Fruit fly (Drosophila melanogaster) whole organism, prepupa: ENCODE data around the gene Cby.
A peak's percentile ranks its signal among the peaks of the same experiment; 100 is the strongest.

Source experiments
- CG10631 ChIP-seq: fragments of 200-800 bp; sonication (Bioruptor generic); optimal IDR thresholded peaks from 2 replicates; lab custom pipeline; 2016; ENCODE audit warnings: missing biosample characterization, missing genetic modification characterization
- CG10669 ChIP-seq: fragments of 200-800 bp; sonication (Bioruptor generic); optimal IDR thresholded peaks from 3 replicates; lab custom pipeline; 2018; ENCODE audit warnings: missing biosample characterization, mild to moderate bottlenecking, missing genetic modification characterization, moderate library complexity
- CG11294 ChIP-seq: fragments of 200-800 bp; sonication (Bioruptor generic); IDR thresholded peaks from 2 replicates; pipeline ENCODE4 v1.3.6; 2022; ENCODE audit warnings: missing biosample characterization, missing genetic modification characterization
- CG11762 ChIP-seq: fragments of 200-800 bp; sonication (Bioruptor generic); optimal IDR thresholded peaks from 3 replicates; lab custom pipeline; 2016; ENCODE audit warnings: missing biosample characterization, missing genetic modification characterization; ENCODE audit not compliant: insufficient read depth
- CG15336 ChIP-seq: fragments of 200-800 bp; sonication (Bioruptor generic); IDR thresholded peaks from 2 replicates; pipeline ENCODE4 v1.3.6; 2022; ENCODE audit warnings: missing biosample characterization, missing genetic modification characterization
- CG1621 ChIP-seq: fragments of 200-800 bp; sonication (Bioruptor generic); optimal IDR thresholded peaks from 3 replicates; lab custom pipeline; 2018; ENCODE audit warnings: missing biosample characterization, mild to moderate bottlenecking, missing genetic modification characterization
- CG31627 ChIP-seq: fragments of 200-800 bp; sonication (Bioruptor generic); optimal IDR thresholded peaks from 3 replicates; lab custom pipeline; 2016; ENCODE audit warnings: missing biosample characterization, missing genetic modification characterization
- CG34406 ChIP-seq: fragments of 200-800 bp; sonication (Bioruptor generic); optimal IDR thresholded peaks from 3 replicates; lab custom pipeline; 2016; ENCODE audit warnings: missing biosample characterization, missing genetic modification characterization
- CG3919 ChIP-seq: fragments of 200-800 bp; sonication (Bioruptor generic); optimal IDR thresholded peaks from 3 replicates; lab custom pipeline; 2016; ENCODE audit warnings: missing biosample characterization, missing genetic modification characterization
- CG6163 ChIP-seq: fragments of 200-800 bp; sonication (Bioruptor generic); IDR thresholded peaks from 3 replicates; pipeline ENCODE4 v1.3.6; 2022; ENCODE audit warnings: missing biosample characterization, missing genetic modification characterization
- CG6276 ChIP-seq: fragments of 200-800 bp; sonication (Bioruptor generic); optimal IDR thresholded peaks from 2 replicates; lab custom pipeline; 2017; ENCODE audit warnings: missing biosample characterization, mild to moderate bottlenecking, missing genetic modification characterization
- CG6792 ChIP-seq: fragments of 200-800 bp; sonication (Bioruptor generic); optimal IDR thresholded peaks from 3 replicates; lab custom pipeline; 2016; ENCODE audit warnings: missing biosample characterization, missing genetic modification characterization
- CG6808 ChIP-seq: fragments of 200-800 bp; sonication (Bioruptor generic); optimal IDR thresholded peaks from 3 replicates; lab custom pipeline; 2017; ENCODE audit warnings: missing biosample characterization, missing genetic modification characterization, mild to moderate bottlenecking, moderate library complexity, missing genetic modification reagents
- CG6854 ChIP-seq: fragments of 200-800 bp; sonication (Bioruptor generic); optimal IDR thresholded peaks from 2 replicates; lab custom pipeline; 2017; ENCODE audit warnings: missing biosample characterization, mild to moderate bottlenecking, missing genetic modification characterization
- CG7368 ChIP-seq: fragments of 200-800 bp; sonication (Bioruptor generic); optimal IDR thresholded peaks from 3 replicates; lab custom pipeline; 2016; ENCODE audit warnings: missing biosample characterization, missing genetic modification characterization
- CG9139 ChIP-seq: fragments of 200-800 bp; sonication (Bioruptor generic); optimal IDR thresholded peaks from 3 replicates; lab custom pipeline; 2017; ENCODE audit warnings: missing biosample characterization, mild to moderate bottlenecking, missing genetic modification characterization
- Eip75B ChIP-seq: fragments of 200-800 bp; sonication (Bioruptor generic); optimal IDR thresholded peaks from 3 replicates; lab custom pipeline; 2016; ENCODE audit warnings: missing biosample characterization, missing genetic modification characterization
- Eip78C ChIP-seq: fragments of 200-800 bp; sonication (Bioruptor generic); peaks from one replicate; lab custom pipeline; 2016; ENCODE audit warnings: missing biosample characterization, missing genetic modification characterization
- Eip93F ChIP-seq: fragments of 200-800 bp; sonication (Bioruptor generic); optimal IDR thresholded peaks from 2 replicates; lab custom pipeline; 2016; ENCODE audit warnings: missing biosample characterization, mild to moderate bottlenecking, missing genetic modification characterization
- Ets21C ChIP-seq: fragments of 200-800 bp; sonication (Bioruptor generic); optimal IDR thresholded peaks from 3 replicates; lab custom pipeline; 2016; ENCODE audit warnings: missing biosample characterization, missing genetic modification characterization
- Gug ChIP-seq: fragments of 200-800 bp; sonication (Bioruptor generic); IDR thresholded peaks from 2 replicates; pipeline ENCODE4 v1.3.6; 2022; ENCODE audit warnings: missing biosample characterization, missing genetic modification characterization
- Hr38 ChIP-seq: sonication (Bioruptor generic); optimal IDR thresholded peaks from 2 replicates; lab custom pipeline; 2016; ENCODE audit warnings: missing biosample characterization, missing genetic modification characterization
- Hr39 ChIP-seq: fragments of 200-800 bp; sonication (Bioruptor generic); optimal IDR thresholded peaks from 2 replicates; lab custom pipeline; 2016; ENCODE audit warnings: missing biosample characterization, missing genetic modification characterization
- Met ChIP-seq: fragments of 200-800 bp; sonication (Bioruptor generic); optimal IDR thresholded peaks from 3 replicates; lab custom pipeline; 2016; ENCODE audit warnings: missing biosample characterization, missing genetic modification characterization
- OdsH ChIP-seq: fragments of 200-800 bp; sonication (Bioruptor generic); optimal IDR thresholded peaks from 3 replicates; lab custom pipeline; 2016; ENCODE audit warnings: missing biosample characterization, missing genetic modification characterization
- Smox ChIP-seq: fragments of 200-800 bp; sonication (Bioruptor generic); optimal IDR thresholded peaks from 3 replicates; lab custom pipeline; 2016; ENCODE audit warnings: missing biosample characterization, missing genetic modification characterization
- Sox102F ChIP-seq: fragments of 200-800 bp; sonication (Bioruptor generic); optimal IDR thresholded peaks from 2 replicates; lab custom pipeline; 2016; ENCODE audit warnings: missing biosample characterization, mild to moderate bottlenecking, missing genetic modification characterization
- Sox14 ChIP-seq: fragments of 200-800 bp; sonication (Bioruptor generic); optimal IDR thresholded peaks from 3 replicates; lab custom pipeline; 2016; ENCODE audit warnings: missing biosample characterization, missing genetic modification characterization
- achi ChIP-seq: fragments of 200-800 bp; sonication (Bioruptor generic); optimal IDR thresholded peaks from 3 replicates; lab custom pipeline; 2016; ENCODE audit warnings: missing biosample characterization, missing genetic modification characterization
- acj6 ChIP-seq: fragments of 200-800 bp; sonication (Bioruptor generic); optimal IDR thresholded peaks from 3 replicates; lab custom pipeline; 2016; ENCODE audit warnings: missing biosample characterization, missing genetic modification characterization
- cyc ChIP-seq: fragments of 200-800 bp; sonication (Bioruptor generic); optimal IDR thresholded peaks from 3 replicates; lab custom pipeline; 2016; ENCODE audit warnings: missing biosample characterization, missing genetic modification characterization
- esn ChIP-seq: fragments of 200-800 bp; sonication (Bioruptor generic); optimal IDR thresholded peaks from 2 replicates; lab custom pipeline; 2016; ENCODE audit warnings: missing biosample characterization, mild to moderate bottlenecking, missing genetic modification characterization, moderate library complexity
- fd85E ChIP-seq: fragments of 200-800 bp; sonication (Bioruptor generic); optimal IDR thresholded peaks from 3 replicates; lab custom pipeline; 2016; ENCODE audit warnings: missing biosample characterization, missing genetic modification characterization
- lz ChIP-seq: fragments of 200-800 bp; sonication (Bioruptor generic); optimal IDR thresholded peaks from 3 replicates; lab custom pipeline; 2016; ENCODE audit warnings: missing biosample characterization, missing genetic modification characterization
- net ChIP-seq: fragments of 200-800 bp; sonication (Bioruptor generic); optimal IDR thresholded peaks from 3 replicates; lab custom pipeline; 2016; ENCODE audit warnings: missing biosample characterization, missing genetic modification characterization
- spab ChIP-seq: fragments of 200-800 bp; sonication (Bioruptor generic); optimal IDR thresholded peaks from 2 replicates; lab custom pipeline; 2017; ENCODE audit warnings: missing biosample characterization, mild to moderate bottlenecking, missing genetic modification characterization, missing genetic modification reagents
- ss ChIP-seq, 2 experiments: fragments of 200-800 bp; sonication (Bioruptor generic); optimal IDR thresholded peaks; 2 replicates in 1 of 2; 3 replicates in 1 of 2; lab custom pipeline; 2017 to 2018; ENCODE audit warnings: mild to moderate bottlenecking in 2 of 2, missing biosample characterization in 2 of 2, missing genetic modification characterization in 2 of 2, moderate library complexity in 1 of 2
- svp ChIP-seq: fragments of 200-800 bp; sonication (Bioruptor generic); peaks from one replicate; lab custom pipeline; 2016; ENCODE audit warnings: missing biosample characterization, missing genetic modification characterization
- topi ChIP-seq: fragments of 200-800 bp; sonication (Bioruptor generic); optimal IDR thresholded peaks from 3 replicates; lab custom pipeline; 2016; ENCODE audit warnings: missing biosample characterization, missing genetic modification characterization
- vri ChIP-seq: fragments of 200-800 bp; sonication (Bioruptor generic); optimal IDR thresholded peaks from 3 replicates; lab custom pipeline; 2016; ENCODE audit warnings: missing biosample characterization, mild to moderate bottlenecking, missing genetic modification characterization

The Cby gene

DNA sequence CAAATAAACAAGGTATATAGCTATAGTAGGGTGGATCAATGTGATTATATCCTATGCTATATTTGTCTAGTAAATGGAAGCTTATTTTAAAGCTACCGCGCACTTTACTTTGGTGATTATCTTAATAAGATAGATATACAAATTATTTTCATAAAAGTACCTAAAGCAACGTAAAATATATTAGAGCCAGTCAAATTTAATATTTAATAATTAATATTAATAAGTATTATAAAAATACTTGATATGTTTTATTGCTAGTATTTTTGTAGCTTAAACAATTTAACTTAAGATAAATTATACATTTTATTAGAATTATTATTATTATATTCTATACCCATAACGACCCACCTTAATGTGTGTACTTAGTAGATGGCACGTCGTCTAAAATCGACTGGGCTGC, 28.2 kb upstream of the Cby start (continued):
- TF ChIP-seq achi (GFP tag; lab: Kevin White, UChicago) (peak; percentile 82), Sox14 (no peak), topi (GFP tag; lab: Kevin White, UChicago) (peak; percentile 45), acj6 (GFP tag; lab: Kevin White, UChicago) (peak; percentile 72), CG11294 (GFP tag; lab: Robert Waterston, UW) (no peak), Gug (GFP tag; lab: Robert Waterston, UW) (no peak), CG10631 (peak; percentile 80), fd85E (GFP tag; lab: Kevin White, UChicago) (no peak), CG1621 (peak; percentile 10), svp (peak; percentile 57), OdsH (GFP tag; lab: Kevin White, UChicago) (peak; percentile 69), CG3919 (GFP tag; lab: Kevin White, UChicago) (peak; percentile 68), Ets21C (GFP tag; lab: Kevin White, UChicago) (no peak), CG11762 (peak; percentile 20)

DNA sequence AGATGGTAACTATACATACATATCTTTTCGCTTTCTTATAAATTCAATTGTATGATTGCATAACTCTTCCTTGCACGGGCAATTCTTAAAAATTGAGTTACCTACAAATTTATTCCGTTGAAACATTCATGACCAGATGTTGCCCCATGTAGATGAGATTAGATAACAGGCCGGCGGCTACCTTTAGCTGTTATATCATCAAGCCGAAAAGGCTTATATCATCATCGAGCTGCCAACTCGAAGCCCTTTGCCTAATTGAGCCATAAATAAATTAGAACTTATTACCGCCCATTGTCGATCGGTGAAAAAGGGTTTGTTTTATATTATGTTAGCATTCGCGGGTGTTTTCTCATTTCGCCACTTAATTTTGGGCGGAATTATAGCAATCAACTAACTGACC, 27.4 kb upstream of the Cby start:
- peak; percentile 17 for TF ChIP-seq Eip78C (GFP tag; lab: Kevin White, UChicago)
- TF ChIP-seq vri (GFP tag; lab: Kevin White, UChicago): peak; percentile 49
- no peak for TF ChIP-seq CG6276

DNA sequence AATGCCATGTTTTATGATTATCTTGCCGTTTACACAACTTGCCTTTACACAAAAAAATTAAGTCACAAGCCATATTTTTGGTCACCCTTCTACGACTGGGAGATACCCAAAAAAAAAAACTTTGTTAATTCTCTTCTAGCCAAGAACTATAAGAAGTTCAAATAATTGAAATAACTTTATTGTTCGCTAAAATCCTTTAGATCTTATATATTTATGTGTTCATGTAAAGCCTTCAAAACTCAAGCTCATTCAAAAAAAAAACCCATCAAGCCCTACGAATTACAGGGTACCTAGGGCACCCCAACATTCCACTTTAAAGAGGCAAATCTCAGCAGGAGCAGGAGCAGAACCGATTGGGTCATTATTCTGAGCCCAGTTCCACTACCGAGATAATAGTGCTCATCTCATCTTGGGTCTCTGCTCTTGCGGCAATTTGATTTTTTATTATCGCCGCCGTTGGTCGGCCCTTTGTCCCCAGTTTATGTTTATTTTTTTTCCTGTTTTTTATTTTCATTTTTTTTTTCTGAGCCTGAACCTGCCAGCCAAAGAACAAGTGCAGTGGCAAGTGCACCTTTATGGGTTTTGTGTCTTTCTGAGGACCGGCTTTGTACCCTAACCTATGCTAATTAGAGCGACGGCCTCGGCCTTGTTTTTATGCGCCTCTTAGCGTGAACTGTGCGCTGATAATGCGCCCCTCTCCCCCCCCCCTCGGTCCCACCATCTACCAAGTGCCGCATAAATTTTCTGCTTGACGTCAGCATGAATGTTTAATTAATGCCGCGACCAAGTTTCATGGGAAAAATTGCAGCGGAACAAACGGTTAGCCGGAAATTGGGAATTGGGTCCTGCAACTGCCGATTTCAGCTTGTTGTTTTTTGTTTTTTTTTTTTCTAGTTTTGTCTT, 26.1 kb upstream of the Cby start:
- peak; percentile 19 for TF ChIP-seq Hr39
- TF ChIP-seq Eip78C (GFP tag; lab: Kevin White, UChicago): peak; percentile 70
- TF ChIP-seq Eip93F: no peak
- peak; percentile 1 for TF ChIP-seq achi (GFP tag; lab: Kevin White, UChicago)
- no peak for TF ChIP-seq CG7368 (GFP tag; lab: Kevin White, UChicago)
- TF ChIP-seq spab: peak; percentile 0
- TF ChIP-seq esn: peak; percentile 44
- peak; percentile 71 for TF ChIP-seq svp
- peak; percentile 14 for TF ChIP-seq CG3919 (GFP tag; lab: Kevin White, UChicago)
- TF ChIP-seq CG34406 (GFP tag; lab: Kevin White, UChicago): no peak
- TF ChIP-seq Smox: peak; percentile 13
- peak; percentile 28 for TF ChIP-seq ss (GFP tag; optimal IDR thresholded peaks at IDR 0.05; lab: Kevin White, UChicago)
- peak; percentile 42 for TF ChIP-seq acj6 (GFP tag; lab: Kevin White, UChicago)
- peak; percentile 33 for TF ChIP-seq cyc (GFP tag; lab: Kevin White, UChicago)
- TF ChIP-seq CG31627 (GFP tag; lab: Kevin White, UChicago): peak; percentile 31
- no peak for TF ChIP-seq CG6854 (GFP tag; lab: Kevin White, UChicago)
- TF ChIP-seq lz (GFP tag; lab: Kevin White, UChicago): peak; percentile 6
- peak; percentile 3 for TF ChIP-seq CG9139 (GFP tag; lab: Kevin White, UChicago)
- TF ChIP-seq net (GFP tag; lab: Kevin White, UChicago): no peak
- peak; percentile 32 for TF ChIP-seq Eip75B (GFP tag; lab: Kevin White, UChicago)
- TF ChIP-seq CG6808 (GFP tag; lab: Kevin White, UChicago): peak; percentile 44
- TF ChIP-seq CG10669: peak; percentile 42
- peak; percentile 30 for TF ChIP-seq CG6792 (GFP tag; lab: Kevin White, UChicago)
- no peak for TF ChIP-seq CG15336 (GFP tag; lab: Robert Waterston, UW)
- TF ChIP-seq CG6163: peak; percentile 17; the same call in 1 of the 3 replicates
- no peak for TF ChIP-seq Hr38 (GFP tag; lab: Kevin White, UChicago)
- peak; percentile 32 for TF ChIP-seq Met
- peak; percentile 1 for TF ChIP-seq Sox14
- no peak for TF ChIP-seq Sox102F (GFP tag; lab: Kevin White, UChicago)
- peak; percentile 32 for TF ChIP-seq topi (GFP tag; lab: Kevin White, UChicago)
- peak; percentile 10 for TF ChIP-seq CG10631
- peak; percentile 4 for TF ChIP-seq CG11762
